Worm (Caenorhabditis elegans) whole organism, midembryonic: ENCODE results near the gene C44B7.7.

Experiments
- T22C8.4 ChIP-seq: fragments of 200-800 bp; sonication (Bioruptor generic); IDR thresholded peaks from 2 replicates; pipeline ENCODE4 v1.3.6; 2022; ENCODE audit warnings: missing genetic modification characterization, missing compliant biosample characterization
- cog-1 ChIP-seq: sonication (generic microtip); optimal IDR thresholded peaks from 2 replicates; lab custom pipeline; 2016; ENCODE audit warnings: missing genetic modification characterization, missing compliant biosample characterization
- flt-1 ChIP-seq: fragments of 200-800 bp; sonication (Bioruptor generic); IDR thresholded peaks from 2 replicates; pipeline ENCODE4 v1.3.6; 2022; ENCODE audit warnings: missing genetic modification characterization, missing compliant biosample characterization
- klf-2 ChIP-seq: fragments of 200-800 bp; sonication (Bioruptor generic); conservative IDR thresholded peaks from 2 replicates; pipeline ENCODE4 v1.3.6; 2022; ENCODE audit warnings: missing genetic modification reagents, missing genetic modification characterization, missing compliant biosample characterization
- med-1 ChIP-seq: sonication (generic microtip); optimal IDR thresholded peaks from 2 replicates; lab custom pipeline; 2017; ENCODE audit warnings: missing genetic modification characterization, mild to moderate bottlenecking, missing compliant biosample characterization, antibody characterized with exemption, missing genetic modification reagents; ENCODE audit not compliant: insufficient read depth
- ref-1 ChIP-seq: fragments of 200-800 bp; sonication (Bioruptor generic); conservative IDR thresholded peaks from 2 replicates; pipeline ENCODE4 v1.3.6; 2022; ENCODE audit warnings: missing genetic modification reagents, missing genetic modification characterization, missing compliant biosample characterization
- tab-1 ChIP-seq: fragments of 200-800 bp; sonication (Bioruptor generic); IDR thresholded peaks from 2 replicates; pipeline ENCODE4 v1.3.6; 2022; ENCODE audit warnings: missing genetic modification characterization, missing compliant biosample characterization
- ztf-23 ChIP-seq: fragments of 200-800 bp; sonication (Bioruptor generic); IDR thresholded peaks from 2 replicates; pipeline ENCODE4 v1.3.6; 2022; ENCODE audit warnings: missing genetic modification reagents, missing genetic modification characterization, missing compliant biosample characterization
- ztf-29 ChIP-seq: fragments of 200-800 bp; sonication (Bioruptor generic); IDR thresholded peaks from 2 replicates; pipeline ENCODE4 v1.3.6; 2022; ENCODE audit warnings: missing genetic modification reagents, missing genetic modification characterization, missing compliant biosample characterization

Gene C44B7.7

ce11 chrII:6834582-6835058 lies 45.3 kb downstream of the C44B7.7 start, which contains the start of gene egl-27:
TSS of gene egl-27 (plus strand) at chrII:6835008.
- TF ChIP-seq ref-1 (no peak), T22C8.4 (GFP tag; lab: Robert Waterston, UW) (no peak), flt-1 (peak; percentile 66; the same call in 1 of the 2 replicates), ztf-23 (0 out of 2 replicates have a peak, but pooled peaks have one; percentile 29), ztf-29 (GFP tag; lab: Robert Waterston, UW) (no peak), cog-1 (no peak), med-1 (no peak), tab-1 (GFP tag; lab: Robert Waterston, UW) (no peak), klf-2 (no peak)

ce11 chrII:6833781-6834339 lies 46.1 kb downstream of the C44B7.7 start:
- no peak for TF ChIP-seq tab-1 (GFP tag; lab: Robert Waterston, UW)
- no peak for TF ChIP-seq klf-2
- TF ChIP-seq med-1 = no peak
- no peak for TF ChIP-seq ztf-23
- no peak for TF ChIP-seq T22C8.4 (GFP tag; lab: Robert Waterston, UW)
- TF ChIP-seq ztf-29 (GFP tag; lab: Robert Waterston, UW) = no peak
- no peak for TF ChIP-seq flt-1
- TF ChIP-seq ref-1 = no peak
- TF ChIP-seq cog-1 = no peak

- TF ChIP-seq tab-1 (GFP tag; lab: Robert Waterston, UW) (no peak), med-1 (no peak), ztf-29 (GFP tag; lab: Robert Waterston, UW) (no peak), ref-1 (no peak), T22C8.4 (GFP tag; lab: Robert Waterston, UW) (0 out of 2 replicates have a peak, but pooled peaks have one; percentile 14), flt-1 (no peak), ztf-23 (0 out of 2 replicates have a peak, but pooled peaks have one; percentile 32), klf-2 (no peak), cog-1 (no peak)
Observed at ce11 chrII:6832695-6833389, 47.1 kb downstream of the C44B7.7 start.

- no peak for TF ChIP-seq flt-1
- no peak for TF ChIP-seq tab-1 (GFP tag; lab: Robert Waterston, UW)
- TF ChIP-seq klf-2 = no peak
- TF ChIP-seq T22C8.4 (GFP tag; lab: Robert Waterston, UW) = no peak
Observed at ce11 chrII:6832207-6832606, 47.8 kb downstream of the C44B7.7 start.

ce11 chrII:6831531-6832201 lies 48.3 kb downstream of the C44B7.7 start:
- no peak for TF ChIP-seq ztf-29 (GFP tag; lab: Robert Waterston, UW)
- TF ChIP-seq tab-1 (GFP tag; lab: Robert Waterston, UW) = no peak
- TF ChIP-seq med-1 = no peak
- TF ChIP-seq ztf-23 = no peak
- TF ChIP-seq klf-2 = no peak
- no peak for TF ChIP-seq flt-1
- TF ChIP-seq ref-1 = no peak
- TF ChIP-seq cog-1 = no peak
- no peak for TF ChIP-seq T22C8.4 (GFP tag; lab: Robert Waterston, UW)

- TF ChIP-seq flt-1 = no peak
- TF ChIP-seq cog-1 = no peak
- TF ChIP-seq ref-1 = no peak
- 0 out of 2 replicates have a peak, but pooled peaks have one; percentile 47 for TF ChIP-seq ztf-23
- TF ChIP-seq T22C8.4 (GFP tag; lab: Robert Waterston, UW) = no peak
- no peak for TF ChIP-seq med-1
- TF ChIP-seq klf-2 = no peak
- peak; percentile 66; the same call in 1 of the 2 replicates for TF ChIP-seq tab-1 (GFP tag; lab: Robert Waterston, UW)
- no peak for TF ChIP-seq ztf-29 (GFP tag; lab: Robert Waterston, UW)
Observed at ce11 chrII:6830923-6831322, 49.0 kb downstream of the C44B7.7 start.

ce11 chrII:6830012-6830411 lies 50.0 kb downstream of the C44B7.7 start:
- TF ChIP-seq ztf-23 = no peak
- no peak for TF ChIP-seq cog-1
- no peak for TF ChIP-seq flt-1
- no peak for TF ChIP-seq klf-2
- TF ChIP-seq ref-1 = no peak
- no peak for TF ChIP-seq T22C8.4 (GFP tag; lab: Robert Waterston, UW)
- TF ChIP-seq ztf-29 (GFP tag; lab: Robert Waterston, UW) = no peak
